Fruit fly (Drosophila melanogaster): ENCODE measurements around the gene FER.

FER gene

dm6 chr3R:9341189-9342012 is 52.9 kb downstream of the FER start (continued):
- TF ChIP-seq lola (GFP tag; optimal IDR thresholded peaks at IDR 0.05): peak in 1 of 3 experiments; percentile 74
- no peak for TF ChIP-seq CG10565 (GFP tag; optimal IDR thresholded peaks at IDR 0.05)
- TF ChIP-seq schlank (tag; optimal IDR thresholded peaks at IDR 0.05): peak; percentile 60
- peak; percentile 53 for TF ChIP-seq ATbp (GFP tag; optimal IDR thresholded peaks at IDR 0.05)
- TF ChIP-seq CG17385 (GFP tag; optimal IDR thresholded peaks at IDR 0.05): peak; percentile 74
- peak; percentile 58; the same call in 1 of the 3 replicates for TF ChIP-seq Mrtf (GFP tag; IDR thresholded peaks at IDR 0.05)
- TF ChIP-seq mam (GFP tag; optimal IDR thresholded peaks at IDR 0.05): peak; percentile 70
- peak; percentile 19 for TF ChIP-seq ewg (GFP tag; optimal IDR thresholded peaks at IDR 0.05)
- TF ChIP-seq Dek (tag; optimal IDR thresholded peaks at IDR 0.05): peak; percentile 67
- peak; percentile 75 for TF ChIP-seq pros (GFP tag; optimal IDR thresholded peaks at IDR 0.05)
- peak; percentile 81 for TF ChIP-seq CG15011 (GFP tag; optimal IDR thresholded peaks at IDR 0.05)
- no peak for TF ChIP-seq jing (GFP tag; optimal IDR thresholded peaks at IDR 0.05)
- peak; percentile 65 for TF ChIP-seq CG6683 (GFP tag; optimal IDR thresholded peaks at IDR 0.05)
- peak; percentile 41; the same call in 1 of the 2 replicates for TF ChIP-seq CG8765 (GFP tag; IDR thresholded peaks at IDR 0.05)
- TF ChIP-seq CG2712 (tag; optimal IDR thresholded peaks at IDR 0.05): peak; percentile 85
- TF ChIP-seq cas (GFP tag; IDR thresholded peaks at IDR 0.05): peak; percentile 60; the same call in 1 of the 2 replicates
- peak; percentile 29 for TF ChIP-seq salm (tag; optimal IDR thresholded peaks at IDR 0.05)
- TF ChIP-seq CG4328 (GFP tag; optimal IDR thresholded peaks at IDR 0.05): peak; percentile 83
- peak; percentile 90 for TF ChIP-seq grau (tag; optimal IDR thresholded peaks at IDR 0.05)
- TF ChIP-seq CG2116 (GFP tag; optimal IDR thresholded peaks at IDR 0.05): peak; percentile 60
- peak; percentile 83 for TF ChIP-seq CG15601 (tag; optimal IDR thresholded peaks at IDR 0.05)
- peak; percentile 63 for TF ChIP-seq Hr3 (GFP tag; optimal IDR thresholded peaks at IDR 0.05)
- peak; percentile 72 for TF ChIP-seq ash1 (GFP tag; optimal IDR thresholded peaks at IDR 0.05)
- peak; percentile 68 for TF ChIP-seq ci (GFP tag; IDR thresholded peaks at IDR 0.05)
- TF ChIP-seq nau (GFP tag; optimal IDR thresholded peaks at IDR 0.05): peak; percentile 75
- TF ChIP-seq CG14050 (GFP tag; IDR thresholded peaks at IDR 0.05): peak; percentile 70
- TF ChIP-seq Fer2 (tag; optimal IDR thresholded peaks at IDR 0.05): peak; percentile 75
- TF ChIP-seq p53 (GFP tag; optimal IDR thresholded peaks at IDR 0.05): no peak
- peak; percentile 88 for TF ChIP-seq lab (GFP tag; optimal IDR thresholded peaks at IDR 0.05)
- TF ChIP-seq Atf-2 (GFP tag; optimal IDR thresholded peaks at IDR 0.05): peak; percentile 56
- no peak for TF ChIP-seq Myb (GFP tag; optimal IDR thresholded peaks at IDR 0.05)
- TF ChIP-seq Eip74EF (GFP tag; optimal IDR thresholded peaks at IDR 0.05): peak in 1 of 2 experiments; percentile 43
- TF ChIP-seq chif (GFP tag; optimal IDR thresholded peaks at IDR 0.05): peak; percentile 15 to 63
- TF ChIP-seq Dp (GFP tag; optimal IDR thresholded peaks at IDR 0.05): no peak
- peak; percentile 81 for TF ChIP-seq gcm (GFP tag; optimal IDR thresholded peaks at IDR 0.05)
- no peak for TF ChIP-seq CG3163 (GFP tag; optimal IDR thresholded peaks at IDR 0.05)
- no peak for TF ChIP-seq CG10462 (GFP tag; optimal IDR thresholded peaks at IDR 0.05)
- no peak for TF ChIP-seq ro (GFP tag; IDR thresholded peaks at IDR 0.05)
- TF ChIP-seq CG7963 (GFP tag; IDR thresholded peaks at IDR 0.05; ENCODE audit: partially characterized antibody): peak; percentile 64; the same call in 2 of the 3 replicates
- TF ChIP-seq CG32767 (GFP tag; IDR thresholded peaks at IDR 0.05): peak; percentile 64
- TF ChIP-seq HmgZ (tag; optimal IDR thresholded peaks at IDR 0.05): peak; percentile 79
- TF ChIP-seq exex (tag; optimal IDR thresholded peaks at IDR 0.05): peak; percentile 70
- peak; percentile 89 for TF ChIP-seq CG13894 (tag; optimal IDR thresholded peaks at IDR 0.05)
- peak; percentile 67 for TF ChIP-seq pho (GFP tag; optimal IDR thresholded peaks at IDR 0.05)
- TF ChIP-seq caup (GFP tag; optimal IDR thresholded peaks at IDR 0.05; ENCODE audit: severe bottlenecking): peak; percentile 80
- TF ChIP-seq trem (tag; optimal IDR thresholded peaks at IDR 0.05): peak; percentile 76
- peak; percentile 82 for TF ChIP-seq NfI (GFP tag; optimal IDR thresholded peaks at IDR 0.05)

Measured in whole organism, embryonic.